Worm (Caenorhabditis elegans) whole organism, late embryonic: Measurements from ENCODE around the gene tpp-2.
A peak's percentile ranks its signal among the peaks of the same experiment; 100 is the strongest.

Source experiments
- C08G9.2 ChIP-seq: sonication (generic microtip); optimal IDR thresholded peaks from 2 replicates; lab custom pipeline; 2016; ENCODE audit warnings: mild to moderate bottlenecking, missing genetic modification characterization, moderate library complexity, missing compliant biosample characterization
- C38D4.7 ChIP-seq: fragments of 200-800 bp; sonication (Bioruptor generic); optimal IDR thresholded peaks from 2 replicates; lab custom pipeline; 2018; ENCODE audit warnings: mild to moderate bottlenecking, missing genetic modification characterization, moderate library complexity, missing compliant biosample characterization
- K09A11.1 ChIP-seq: sonication (generic microtip); optimal IDR thresholded peaks from 2 replicates; lab custom pipeline; 2017; ENCODE audit warnings: antibody characterized with exemption, mild to moderate bottlenecking, missing genetic modification characterization, missing compliant biosample characterization; ENCODE audit not compliant: insufficient read depth
- ceh-14 ChIP-seq: sonication (generic microtip); optimal IDR thresholded peaks from 2 replicates; lab custom pipeline; 2016; ENCODE audit warnings: missing genotype, missing genetic modification characterization, missing compliant biosample characterization
- ceh-19 ChIP-seq: fragments of 200-800 bp; sonication (Bioruptor generic); optimal IDR thresholded peaks from 2 replicates; lab custom pipeline; 2018; ENCODE audit warnings: mild to moderate bottlenecking, missing genetic modification characterization, missing compliant biosample characterization
- ceh-22 ChIP-seq: sonication (generic microtip); optimal IDR thresholded peaks from 2 replicates; lab custom pipeline; 2017; ENCODE audit warnings: missing biosample characterization, missing genetic modification characterization
- ceh-31 ChIP-seq: sonication (generic microtip); optimal IDR thresholded peaks from 2 replicates; lab custom pipeline; 2016; ENCODE audit warnings: missing genetic modification characterization, missing compliant biosample characterization
- ceh-48 ChIP-seq: sonication (generic microtip); optimal IDR thresholded peaks from 2 replicates; lab custom pipeline; 2016; ENCODE audit warnings: missing genetic modification characterization, inconsistent platforms, missing compliant biosample characterization
- ceh-6 ChIP-seq: fragments of 200-800 bp; sonication (Bioruptor generic); optimal IDR thresholded peaks from 2 replicates; lab custom pipeline; 2018; ENCODE audit warnings: mild to moderate bottlenecking, missing genetic modification characterization, missing compliant biosample characterization
- dmd-4 ChIP-seq: sonication (generic microtip); optimal IDR thresholded peaks from 2 replicates; lab custom pipeline; 2016; ENCODE audit warnings: borderline replicate concordance, missing genetic modification characterization, missing compliant biosample characterization
- elt-4 ChIP-seq: sonication (generic microtip); optimal IDR thresholded peaks from 2 replicates; lab custom pipeline; 2016; ENCODE audit warnings: missing genetic modification characterization, missing compliant biosample characterization
- eyg-1 ChIP-seq: sonication (generic microtip); optimal IDR thresholded peaks from 2 replicates; lab custom pipeline; 2016; ENCODE audit warnings: missing genotype, missing genetic modification characterization, missing compliant biosample characterization
- fkh-6 ChIP-seq: sonication (generic microtip); optimal IDR thresholded peaks from 2 replicates; lab custom pipeline; 2016; ENCODE audit warnings: missing genetic modification characterization, missing compliant biosample characterization
- gmeb-2 ChIP-seq: sonication (generic microtip); optimal IDR thresholded peaks from 2 replicates; lab custom pipeline; 2016; ENCODE audit warnings: missing genetic modification characterization, inconsistent platforms, missing compliant biosample characterization
- hlh-15 ChIP-seq: sonication (generic microtip); optimal IDR thresholded peaks from 2 replicates; lab custom pipeline; 2016; ENCODE audit warnings: missing genetic modification characterization, missing compliant biosample characterization
- hlh-8 ChIP-seq: sonication (generic microtip); optimal IDR thresholded peaks from 2 replicates; lab custom pipeline; 2016; ENCODE audit warnings: missing genotype, missing genetic modification characterization, missing compliant biosample characterization
- lim-6 ChIP-seq: sonication (generic microtip); optimal IDR thresholded peaks from 2 replicates; lab custom pipeline; 2016; ENCODE audit warnings: missing genetic modification characterization, missing compliant biosample characterization
- lin-11 ChIP-seq: fragments of 200-800 bp; sonication (Bioruptor generic); optimal IDR thresholded peaks from 2 replicates; lab custom pipeline; 2018; ENCODE audit warnings: mild to moderate bottlenecking, missing genetic modification characterization, missing compliant biosample characterization
- mec-3 ChIP-seq: sonication (generic microtip); optimal IDR thresholded peaks from 2 replicates; lab custom pipeline; 2016; ENCODE audit warnings: borderline replicate concordance, missing genetic modification characterization, missing compliant biosample characterization
- nfya-1 ChIP-seq: sonication (generic microtip); optimal IDR thresholded peaks from 2 replicates; lab custom pipeline; 2017; ENCODE audit warnings: missing genetic modification characterization, mild to moderate bottlenecking, missing compliant biosample characterization, antibody characterized with exemption, moderate library complexity
- nhr-11 ChIP-seq: fragments of 150-350 bp; optimal IDR thresholded peaks from 2 replicates; lab custom pipeline; 2014; ENCODE audit warnings: missing biosample characterization, missing genetic modification characterization
- nhr-232 ChIP-seq: sonication (generic microtip); optimal IDR thresholded peaks from 2 replicates; lab custom pipeline; 2016; ENCODE audit warnings: missing genetic modification characterization, missing compliant biosample characterization
- npax-4 ChIP-seq: sonication (generic microtip); optimal IDR thresholded peaks from 2 replicates; lab custom pipeline; 2016; ENCODE audit warnings: missing genetic modification characterization, missing compliant biosample characterization
- odd-2 ChIP-seq: sonication (generic microtip); optimal IDR thresholded peaks from 2 replicates; lab custom pipeline; 2017; ENCODE audit warnings: antibody characterized with exemption, mild to moderate bottlenecking, missing genetic modification characterization, missing compliant biosample characterization
- pat-9 ChIP-seq: fragments of 200-800 bp; sonication (Bioruptor generic); optimal IDR thresholded peaks from 2 replicates; lab custom pipeline; 2018; ENCODE audit warnings: mild to moderate bottlenecking, missing genetic modification characterization, moderate library complexity, missing compliant biosample characterization
- pha-2 ChIP-seq: sonication (generic microtip); optimal IDR thresholded peaks from 2 replicates; lab custom pipeline; 2017; ENCODE audit warnings: mild to moderate bottlenecking, missing genetic modification characterization, missing compliant biosample characterization
- pqm-1 ChIP-seq: sonication (generic microtip); optimal IDR thresholded peaks from 2 replicates; lab custom pipeline; 2016; ENCODE audit warnings: missing genetic modification characterization, missing compliant biosample characterization
- pros-1 ChIP-seq: fragments of 150-350 bp; optimal IDR thresholded peaks from 2 replicates; lab custom pipeline; 2014; ENCODE audit warnings: missing biosample characterization, missing genetic modification reagents, missing genetic modification characterization
- ref-2 ChIP-seq: sonication (generic microtip); optimal IDR thresholded peaks from 2 replicates; lab custom pipeline; 2016; ENCODE audit warnings: missing genetic modification characterization, missing compliant biosample characterization
- rnt-1 ChIP-seq: sonication (generic microtip); optimal IDR thresholded peaks from 2 replicates; lab custom pipeline; 2016; ENCODE audit warnings: missing genetic modification characterization, missing compliant biosample characterization
- ttx-3 ChIP-seq: sonication (generic microtip); optimal IDR thresholded peaks from 2 replicates; lab custom pipeline; 2016; ENCODE audit warnings: missing genetic modification reagents, missing genetic modification characterization, missing compliant biosample characterization
- unc-3 ChIP-seq, 2 experiments: fragments of 200-800 bp in 1 of 2; sonication (Bioruptor generic) in 1 of 2; sonication (generic microtip) in 1 of 2; conservative IDR thresholded peaks in 1 of 2; optimal IDR thresholded peaks in 1 of 2; 2 replicates each; pipeline versions ENCODE4 v1.3.6 to Lab custom; 2016 to 2022; ENCODE audit warnings: missing compliant biosample characterization in 2 of 2, missing genetic modification characterization in 2 of 2, missing genetic modification reagents in 1 of 2
- unc-42 ChIP-seq: sonication (generic microtip); optimal IDR thresholded peaks from 2 replicates; lab custom pipeline; 2016; ENCODE audit warnings: missing genotype, missing genetic modification characterization, missing compliant biosample characterization
- unc-86 ChIP-seq: sonication (generic microtip); optimal IDR thresholded peaks from 2 replicates; lab custom pipeline; 2016; ENCODE audit warnings: missing genetic modification characterization, missing compliant biosample characterization
- zip-5 ChIP-seq: sonication (generic microtip); optimal IDR thresholded peaks from 2 replicates; lab custom pipeline; 2016; ENCODE audit warnings: missing genetic modification characterization, missing compliant biosample characterization

The tpp-2 gene

ce11 chrII:6113842-6114441 lies 16.5 kb upstream of the tpp-2 start:
- TF ChIP-seq ceh-31 (tag; lab: Kevin White, UChicago): peak; percentile 38
- no peak for TF ChIP-seq fkh-6
- TF ChIP-seq unc-42 (tag; lab: Kevin White, UChicago): peak; percentile 95
- TF ChIP-seq pha-2 (tag; lab: Kevin White, UChicago): no peak

ce11 chrII:6113187-6113586 lies 15.8 kb upstream of the tpp-2 start, which contains the start of gene heri-1:
TSS of gene heri-1 (minus strand) at chrII:6113194.
- no peak for TF ChIP-seq ceh-19 (GFP tag; lab: Kevin White, UChicago)

DNA sequence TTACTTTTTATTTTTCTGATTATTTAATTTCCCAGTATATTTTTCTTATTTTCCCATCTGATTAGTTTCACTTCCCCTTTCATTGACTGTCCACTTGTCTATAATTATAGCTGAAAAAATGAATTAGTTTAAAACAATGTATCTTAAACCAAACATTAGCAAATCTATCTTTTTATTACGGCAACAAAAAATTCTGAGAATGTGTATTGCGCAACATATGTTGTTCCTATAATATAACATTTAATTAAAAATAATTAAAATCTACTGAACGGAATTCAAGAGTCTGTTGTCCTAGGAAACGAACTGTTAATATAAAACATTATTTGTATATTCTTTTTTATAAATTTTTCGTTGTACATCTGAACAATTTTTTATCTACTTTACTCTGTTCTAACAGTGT lies 12.6 kb upstream of the tpp-2 start:
- TF ChIP-seq elt-4 (tag; lab: Kevin White, UChicago): no peak
- no peak for TF ChIP-seq K09A11.1 (tag; lab: Kevin White, UChicago)
- TF ChIP-seq pros-1 (tag; lab: Kevin White, UChicago): no peak
- TF ChIP-seq pat-9 (tag; lab: Kevin White, UChicago): no peak
- no peak for TF ChIP-seq ceh-14 (tag; lab: Kevin White, UChicago)
- TF ChIP-seq zip-5 (tag; lab: Kevin White, UChicago): no peak
- TF ChIP-seq unc-42 (tag; lab: Kevin White, UChicago): no peak
- TF ChIP-seq nhr-11: no peak
- no peak for TF ChIP-seq unc-3 (GFP tag; conservative IDR thresholded peaks at IDR 0.05; lab: Robert Waterston, UW)
- no peak for TF ChIP-seq unc-3 (tag; optimal IDR thresholded peaks at IDR 0.05; lab: Kevin White, UChicago)
- no peak for TF ChIP-seq ceh-48 (tag; lab: Kevin White, UChicago)
- no peak for TF ChIP-seq gmeb-2
- no peak for TF ChIP-seq odd-2

- TF ChIP-seq lin-11 (tag; lab: Kevin White, UChicago) (no peak), dmd-4 (no peak), unc-86 (tag; lab: Kevin White, UChicago) (no peak), eyg-1 (tag; lab: Kevin White, UChicago) (no peak), ref-2 (tag; lab: Kevin White, UChicago) (no peak)
Observed at ce11 chrII:6107773-6108172, 10.4 kb upstream of the tpp-2 start.

ce11 chrII:6103986-6104385 lies 6.6 kb upstream of the tpp-2 start:
- TF ChIP-seq nhr-232 (no peak), npax-4 (no peak), ttx-3 (tag; lab: Kevin White, UChicago) (no peak), mec-3 (tag; lab: Kevin White, UChicago) (no peak), dmd-4 (no peak), ceh-22 (tag; lab: Kevin White, UChicago) (no peak), C38D4.7 (GFP tag; lab: Kevin White, UChicago) (no peak), eyg-1 (tag; lab: Kevin White, UChicago) (no peak), rnt-1 (tag; lab: Kevin White, UChicago) (no peak), unc-3 (GFP tag; conservative IDR thresholded peaks at IDR 0.05; lab: Robert Waterston, UW) (no peak), unc-3 (tag; optimal IDR thresholded peaks at IDR 0.05; lab: Kevin White, UChicago) (no peak), hlh-8 (tag; lab: Kevin White, UChicago) (no peak), ceh-6 (GFP tag; lab: Kevin White, UChicago) (no peak), pqm-1 (tag; lab: Kevin White, UChicago) (no peak), C08G9.2 (tag; lab: Kevin White, UChicago) (no peak), nfya-1 (tag; lab: Kevin White, UChicago) (no peak), hlh-15 (tag; lab: Kevin White, UChicago) (no peak), K09A11.1 (tag; lab: Kevin White, UChicago) (no peak), lim-6 (no peak)
